Worm (Caenorhabditis elegans) whole organism, L1 larva: ENCODE data around the gene gnrr-5.

Experiments used
- aly-2 ChIP-seq: fragments of 150-350 bp; optimal IDR thresholded peaks from 2 replicates; lab custom pipeline; 2014; ENCODE audit warnings: missing biosample characterization, missing genetic modification characterization
- lsy-2 ChIP-seq, 2 experiments: fragments of 150-350 bp; optimal IDR thresholded peaks; 2 replicates each; lab custom pipeline; 2014; ENCODE audit warnings: missing biosample characterization in 2 of 2, missing genetic modification characterization in 2 of 2
- mep-1 ChIP-seq: fragments of 150-350 bp; optimal IDR thresholded peaks from 2 replicates; lab custom pipeline; 2014; ENCODE audit warnings: missing biosample characterization, missing genetic modification characterization
- nhr-90 ChIP-seq: sonication (generic microtip); optimal IDR thresholded peaks from 2 replicates; lab custom pipeline; 2016; ENCODE audit warnings: mild to moderate bottlenecking, missing genetic modification characterization, missing compliant biosample characterization; ENCODE audit not compliant: poor library complexity
- rnt-1 ChIP-seq: sonication (generic microtip); optimal IDR thresholded peaks from 2 replicates; lab custom pipeline; 2016; ENCODE audit warnings: mild to moderate bottlenecking, missing genetic modification characterization, moderate library complexity, missing compliant biosample characterization
- skn-1 ChIP-seq: fragments of 150-350 bp; optimal IDR thresholded peaks from 2 replicates; lab custom pipeline; 2014; ENCODE audit warnings: missing biosample characterization, missing genetic modification characterization

DNA sequence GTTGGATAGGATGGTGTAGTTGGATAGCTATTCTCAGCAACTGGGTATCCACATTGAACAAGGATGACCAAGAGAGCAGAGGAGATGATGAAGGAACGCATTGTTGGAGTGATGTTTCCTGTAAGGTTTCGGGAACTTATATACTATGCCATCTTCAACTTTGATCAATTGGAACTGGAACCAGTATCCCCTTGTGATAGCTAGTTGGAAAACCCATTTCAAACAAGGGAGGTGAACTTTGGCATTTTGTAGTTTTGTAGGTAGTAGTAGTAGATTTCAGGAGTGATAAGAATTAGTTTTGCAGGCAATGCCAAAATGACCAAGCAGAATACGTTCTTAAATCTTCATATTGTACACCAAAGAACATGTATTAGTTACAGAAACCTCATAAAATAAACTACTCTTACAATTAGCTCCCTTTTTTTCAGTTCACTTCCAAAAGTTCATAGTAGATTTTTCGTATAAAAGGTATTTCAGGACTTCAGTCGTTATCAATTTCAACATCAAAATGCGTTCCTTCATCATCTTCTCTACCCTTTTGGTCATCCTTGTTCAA, 34.7 kb downstream of the gnrr-5 start, which contains the start of the genes Y47D7A.7 and Y47D7A.2:
- TF ChIP-seq rnt-1 (no peak), nhr-90 (tag; lab: Kevin White, UChicago) (no peak), mep-1 (tag; lab: Kevin White, UChicago) (no peak), aly-2 (tag; lab: Kevin White, UChicago) (no peak), skn-1 (tag; lab: Kevin White, UChicago) (no peak), lsy-2 (tag; optimal IDR thresholded peaks at IDR 0.05; lab: Kevin White, UChicago) (no peak)
